Worm (Caenorhabditis elegans) whole organism, L4/young adult: ENCODE data around the gene syx-5.

Experiments
- dao-5 ChIP-seq: sonication (generic microtip); optimal IDR thresholded peaks from 2 replicates; lab custom pipeline; 2016; ENCODE audit warnings: missing genotype, missing genetic modification characterization, moderate library complexity, missing compliant biosample characterization
- him-1 ChIP-seq: sonication (generic microtip); optimal IDR thresholded peaks from 2 replicates; lab custom pipeline; 2016; ENCODE audit warnings: missing genotype, missing genetic modification reagents, missing genetic modification characterization, missing compliant biosample characterization

- TF ChIP-seq him-1 (tag; lab: Kevin White, UChicago): no peak
- no peak for TF ChIP-seq dao-5 (tag; lab: Kevin White, UChicago)
Measured at ce11 chrV:11762863-11763262, 1.8 kb upstream of the syx-5 start, which contains the start of gene T04F3.4.
